Fruit fly (Drosophila melanogaster) whole organism, embryonic: ENCODE data around the gene CG10996.

Experiments used
- Antp ChIP-seq: fragments of 200-800 bp; sonication (Bioruptor generic); optimal IDR thresholded peaks from 3 replicates; lab custom pipeline; 2016; ENCODE audit warnings: missing biosample characterization, missing genetic modification characterization
- B-H1 ChIP-seq: fragments of 200-800 bp; sonication (Bioruptor generic); IDR thresholded peaks from 3 replicates; pipeline ENCODE4 v1.3.6; 2022; ENCODE audit warnings: missing biosample characterization, missing genetic modification characterization
- BtbVII ChIP-seq: fragments of 200-800 bp; sonication (Bioruptor generic); optimal IDR thresholded peaks from 3 replicates; lab custom pipeline; 2017; ENCODE audit warnings: missing biosample characterization, mild to moderate bottlenecking, missing genetic modification characterization
- CG11093 ChIP-seq: fragments of 200-800 bp; sonication (Bioruptor generic); IDR thresholded peaks from 3 replicates; pipeline ENCODE4 v1.3.6; 2022; ENCODE audit warnings: missing biosample characterization, missing genetic modification characterization
- CG11456 ChIP-seq: fragments of 200-800 bp; sonication (Bioruptor generic); IDR thresholded peaks from 3 replicates; pipeline ENCODE4 v1.3.6; 2022; ENCODE audit warnings: missing biosample characterization, missing genetic modification characterization
- CG13424 ChIP-seq: fragments of 200-800 bp; sonication (Bioruptor generic); optimal IDR thresholded peaks from 2 replicates; lab custom pipeline; 2019; ENCODE audit warnings: missing biosample characterization, mild to moderate bottlenecking, missing genetic modification characterization, moderate library complexity
- CG14014 ChIP-seq: fragments of 200-800 bp; sonication (Bioruptor generic); IDR thresholded peaks from 2 replicates; pipeline ENCODE4 v1.3.6; 2022; ENCODE audit warnings: missing biosample characterization, missing genetic modification characterization
- CG14860 ChIP-seq: fragments of 200-800 bp; sonication (Bioruptor generic); IDR thresholded peaks from 3 replicates; pipeline ENCODE4 v1.3.6; 2022; ENCODE audit warnings: missing biosample characterization, missing genetic modification characterization; ENCODE audit not compliant: partially characterized antibody
- CG17361 ChIP-seq: fragments of 200-800 bp; sonication (Bioruptor generic); IDR thresholded peaks from 3 replicates; pipeline ENCODE4 v1.3.6; 2022; ENCODE audit warnings: missing biosample characterization, missing genetic modification characterization
- CG17912 ChIP-seq: fragments of 200-800 bp; sonication (Bioruptor generic); optimal IDR thresholded peaks from 2 replicates; lab custom pipeline; 2018; ENCODE audit warnings: missing biosample characterization, mild to moderate bottlenecking, missing genetic modification characterization
- CG30431 ChIP-seq: fragments of 200-800 bp; sonication (Bioruptor generic); optimal IDR thresholded peaks from 2 replicates; lab custom pipeline; 2017; ENCODE audit warnings: missing biosample characterization, missing genetic modification characterization
- CG32532 ChIP-seq: fragments of 200-800 bp; sonication (Bioruptor generic); IDR thresholded peaks from 2 replicates; pipeline ENCODE4 v1.3.6; 2022; ENCODE audit warnings: missing biosample characterization, missing genetic modification characterization
- CG6791 ChIP-seq: fragments of 200-800 bp; sonication (Bioruptor generic); IDR thresholded peaks from 3 replicates; pipeline ENCODE4 v1.3.6; 2022; ENCODE audit warnings: missing biosample characterization, missing genetic modification characterization; ENCODE audit not compliant: partially characterized antibody
- CG8290 ChIP-seq, 3 experiments: fragments of 200-800 bp; sonication (Bioruptor generic); optimal IDR thresholded peaks; 2 replicates each; lab custom pipeline; 2016 to 2019; ENCODE audit warnings: missing biosample characterization in 3 of 3, missing genetic modification characterization in 3 of 3, mild to moderate bottlenecking in 2 of 3, moderate library complexity in 1 of 3
- CG8359 ChIP-seq: fragments of 200-800 bp; sonication (Bioruptor generic); optimal IDR thresholded peaks from 2 replicates; lab custom pipeline; 2017; ENCODE audit warnings: missing biosample characterization, mild to moderate bottlenecking, missing genetic modification characterization, borderline replicate concordance
- CG9797 ChIP-seq: fragments of 200-800 bp; sonication (Bioruptor generic); optimal IDR thresholded peaks from 3 replicates; lab custom pipeline; 2018; ENCODE audit warnings: missing biosample characterization, mild to moderate bottlenecking, missing genetic modification characterization
- Chrac-16 ChIP-seq: fragments of 200-800 bp; sonication (Bioruptor generic); optimal IDR thresholded peaks from 3 replicates; lab custom pipeline; 2016; ENCODE audit warnings: missing biosample characterization, missing genetic modification characterization
- CoRest ChIP-seq: fragments of 200-800 bp; sonication (Bioruptor generic); optimal IDR thresholded peaks from 3 replicates; lab custom pipeline; 2018; ENCODE audit warnings: missing biosample characterization, mild to moderate bottlenecking, missing genetic modification characterization, moderate library complexity
- Dll ChIP-seq: fragments of 200-800 bp; sonication (Bioruptor generic); IDR thresholded peaks from 4 replicates; pipeline ENCODE4 v1.3.6; 2022; ENCODE audit warnings: missing biosample characterization, missing genetic modification characterization; ENCODE audit not compliant: partially characterized antibody
- Drgx ChIP-seq: fragments of 200-800 bp; sonication (Bioruptor generic); IDR thresholded peaks from 2 replicates; pipeline ENCODE4 v1.3.6; 2022; ENCODE audit warnings: missing biosample characterization, missing genetic modification characterization
- Fer2 ChIP-seq: fragments of 200-800 bp; sonication (Bioruptor generic); optimal IDR thresholded peaks from 2 replicates; lab custom pipeline; 2018; ENCODE audit warnings: missing biosample characterization, mild to moderate bottlenecking, missing genetic modification characterization, moderate library complexity
- HmgD ChIP-seq: fragments of 200-800 bp; sonication (Bioruptor generic); optimal IDR thresholded peaks from 3 replicates; lab custom pipeline; 2016; ENCODE audit warnings: missing biosample characterization, missing genetic modification characterization
- HmgZ ChIP-seq: fragments of 200-800 bp; sonication (Bioruptor generic); optimal IDR thresholded peaks from 2 replicates; lab custom pipeline; 2018; ENCODE audit warnings: missing biosample characterization, mild to moderate bottlenecking, missing genetic modification characterization
- Hr3 ChIP-seq: fragments of 200-800 bp; sonication (Bioruptor generic); optimal IDR thresholded peaks from 3 replicates; lab custom pipeline; 2016; ENCODE audit warnings: missing biosample characterization, missing genetic modification characterization
- Hr39 ChIP-seq: fragments of >200 bp; optimal IDR thresholded peaks from 2 replicates; lab custom pipeline; 2017
- Max ChIP-seq: fragments of 200-800 bp; sonication (Bioruptor generic); optimal IDR thresholded peaks from 2 replicates; lab custom pipeline; 2016; ENCODE audit warnings: missing biosample characterization, mild to moderate bottlenecking, missing genetic modification characterization
- Oli ChIP-seq: fragments of 200-800 bp; sonication (Bioruptor generic); optimal IDR thresholded peaks from 2 replicates; lab custom pipeline; 2018; ENCODE audit warnings: missing biosample characterization, mild to moderate bottlenecking, missing genetic modification characterization, moderate library complexity
- Rfx ChIP-seq: fragments of 200-800 bp; sonication (Bioruptor generic); IDR thresholded peaks from 2 replicates; pipeline ENCODE4 v1.3.6; 2022; ENCODE audit warnings: missing biosample characterization, missing genetic modification characterization
- Sin3A ChIP-seq: fragments of >200 bp; optimal IDR thresholded peaks from 2 replicates; lab custom pipeline; 2018
- Xrp1 ChIP-seq: fragments of 200-800 bp; sonication (Bioruptor generic); IDR thresholded peaks from 2 replicates; pipeline ENCODE4 v1.3.6; 2022; ENCODE audit warnings: missing biosample characterization, missing genetic modification characterization
- YL-1 ChIP-seq: fragments of 200-800 bp; sonication (Bioruptor generic); optimal IDR thresholded peaks from 3 replicates; lab custom pipeline; 2017; ENCODE audit warnings: missing biosample characterization, mild to moderate bottlenecking, missing genetic modification characterization
- amos ChIP-seq: fragments of 200-800 bp; sonication (Bioruptor generic); IDR thresholded peaks from 2 replicates; pipeline ENCODE4 v1.3.6; 2022; ENCODE audit warnings: missing biosample characterization, missing genetic modification characterization; ENCODE audit not compliant: partially characterized antibody
- bcd ChIP-seq: fragments of 200-800 bp; sonication (Bioruptor generic); optimal IDR thresholded peaks from 2 replicates; lab custom pipeline; 2017; ENCODE audit warnings: missing biosample characterization, mild to moderate bottlenecking, missing genetic modification characterization
- chinmo ChIP-seq: fragments of 200-800 bp; sonication (Bioruptor generic); IDR thresholded peaks from 4 replicates; pipeline ENCODE4 v1.3.6; 2022; ENCODE audit warnings: missing biosample characterization, missing genetic modification characterization; ENCODE audit not compliant: partially characterized antibody
- corto ChIP-seq: fragments of 200-800 bp; sonication (Bioruptor generic); optimal IDR thresholded peaks from 2 replicates; lab custom pipeline; 2016; ENCODE audit warnings: missing biosample characterization, mild to moderate bottlenecking, missing genetic modification characterization, moderate library complexity
- dpn ChIP-seq, 2 experiments: fragments of 200-800 bp; sonication (Bioruptor generic); optimal IDR thresholded peaks; 3 replicates each; lab custom pipeline; 2016; ENCODE audit warnings: missing biosample characterization in 2 of 2, missing genetic modification characterization in 2 of 2
- eve ChIP-seq, 2 experiments: fragments of >200 bp; optimal IDR thresholded peaks; 2 replicates each; lab custom pipeline; 2017; ENCODE audit warnings: missing biosample characterization in 2 of 2, missing genetic modification characterization in 2 of 2
- grn ChIP-seq: fragments of 200-800 bp; sonication (Bioruptor generic); optimal IDR thresholded peaks from 3 replicates; lab custom pipeline; 2017; ENCODE audit warnings: missing biosample characterization, missing genetic modification characterization
- jumu ChIP-seq: fragments of 200-800 bp; sonication (Bioruptor generic); optimal IDR thresholded peaks from 3 replicates; lab custom pipeline; 2016; ENCODE audit warnings: missing biosample characterization, missing genetic modification characterization
- mam ChIP-seq: fragments of 200-800 bp; sonication (Bioruptor generic); optimal IDR thresholded peaks from 3 replicates; lab custom pipeline; 2016; ENCODE audit warnings: missing biosample characterization, missing genetic modification characterization
- prd ChIP-seq, 3 experiments: fragments of >200 bp in 2 of 3; fragments of 200-800 bp in 1 of 3; sonication (Bioruptor generic) in 1 of 3; optimal IDR thresholded peaks in 2 of 3; IDR thresholded peaks in 1 of 3; 2 replicates in 2 of 3; 3 replicates in 1 of 3; pipeline versions ENCODE4 v1.3.6 to Lab custom; 2017 to 2022; ENCODE audit warnings: missing biosample characterization in 1 of 3, missing genetic modification characterization in 1 of 3
- psq ChIP-seq: fragments of 200-800 bp; sonication (Bioruptor generic); optimal IDR thresholded peaks from 2 replicates; lab custom pipeline; 2017; ENCODE audit warnings: missing biosample characterization, missing genetic modification characterization
- pum ChIP-seq: fragments of 200-800 bp; sonication (Bioruptor generic); optimal IDR thresholded peaks from 2 replicates; lab custom pipeline; 2016; ENCODE audit warnings: missing biosample characterization, missing genetic modification characterization
- run ChIP-seq: fragments of 200-800 bp; sonication (Bioruptor generic); optimal IDR thresholded peaks from 3 replicates; lab custom pipeline; 2018; ENCODE audit warnings: missing biosample characterization, mild to moderate bottlenecking, missing genetic modification characterization
- sisA ChIP-seq: fragments of 200-800 bp; sonication (Bioruptor generic); IDR thresholded peaks from 2 replicates; pipeline ENCODE4 v1.3.6; 2022; ENCODE audit warnings: missing biosample characterization, missing genetic modification characterization
- sob ChIP-seq: fragments of 200-800 bp; sonication (Bioruptor generic); IDR thresholded peaks from 2 replicates; pipeline ENCODE4 v1.3.6; 2022; ENCODE audit warnings: missing biosample characterization, missing genetic modification characterization
- trem ChIP-seq: fragments of 200-800 bp; optimal IDR thresholded peaks from 3 replicates; lab custom pipeline; 2019; ENCODE audit warnings: missing biosample characterization, mild to moderate bottlenecking, missing genetic modification characterization, moderate library complexity
- vfl ChIP-seq: fragments of 200-800 bp; sonication (Bioruptor generic); optimal IDR thresholded peaks from 2 replicates; lab custom pipeline; 2016; ENCODE audit warnings: missing biosample characterization, missing genetic modification characterization

The CG10996 gene

dm6 chrX:13781739-13782502 is 15.5 kb downstream of the CG10996 start, which contains the start of the genes CtsB and amrt (continued):
- TF ChIP-seq pum (GFP tag; lab: Kevin White, UChicago): peak; percentile 55
- peak; percentile 51 to 68 for TF ChIP-seq dpn (GFP tag; optimal IDR thresholded peaks at IDR 0.05; lab: Kevin White, UChicago)
- peak; percentile 46 for TF ChIP-seq CG9797
- TF ChIP-seq Sin3A (lab: Kevin White, UChicago): peak; percentile 98
- TF ChIP-seq CG30431 (GFP tag; lab: Kevin White, UChicago): no peak
- peak; percentile 51 for TF ChIP-seq YL-1 (GFP tag; lab: Kevin White, UChicago)
- no peak for TF ChIP-seq run
- peak; percentile 46 for TF ChIP-seq grn (GFP tag; lab: Kevin White, UChicago)
- peak; percentile 44 for TF ChIP-seq trem (tag; lab: Kevin White, UChicago)
- TF ChIP-seq amos (GFP tag; lab: Robert Waterston, UW): peak; percentile 76
- TF ChIP-seq Dll (GFP tag; lab: Robert Waterston, UW): peak; percentile 88
- TF ChIP-seq CG32532: peak; percentile 42; the same call in 1 of the 2 replicates
- peak; percentile 65 for TF ChIP-seq CoRest
- no peak for TF ChIP-seq CG11456
- no peak for TF ChIP-seq psq
- peak; percentile 65; the same call in 2 of the 3 replicates for TF ChIP-seq CG6791
- no peak for TF ChIP-seq CG11093 (GFP tag; lab: Robert Waterston, UW)
- peak; percentile 44 for TF ChIP-seq Chrac-16 (GFP tag; lab: Kevin White, UChicago)
- TF ChIP-seq bcd (GFP tag; lab: Kevin White, UChicago): peak; percentile 35
- TF ChIP-seq prd (optimal IDR thresholded peaks at IDR 0.05; lab: Kevin White, UChicago): no peak
- TF ChIP-seq prd (GFP tag; IDR thresholded peaks at IDR 0.05; lab: Robert Waterston, UW): peak; percentile 52; the same call in 1 of the 3 replicates
- TF ChIP-seq HmgD (GFP tag; lab: Kevin White, UChicago): peak; percentile 68
- peak; percentile 55; the same call in 2 of the 3 replicates for TF ChIP-seq CG17361
- TF ChIP-seq CG14860 (GFP tag; lab: Robert Waterston, UW): peak; percentile 75
- no peak for TF ChIP-seq BtbVII
- TF ChIP-seq jumu: peak; percentile 54
- 0 out of 2 replicates have a peak, but pooled peaks have one; percentile 5 for TF ChIP-seq sisA (GFP tag; lab: Robert Waterston, UW)
- TF ChIP-seq Hr39 (lab: Kevin White, UChicago): no peak
- TF ChIP-seq Oli (tag; lab: Kevin White, UChicago): peak; percentile 12
- peak; percentile 9; the same call in 1 of the 2 replicates for TF ChIP-seq Xrp1
- TF ChIP-seq CG14014: no peak
- no peak for TF ChIP-seq CG17912 (GFP tag; lab: Kevin White, UChicago)
- TF ChIP-seq Antp (GFP tag; lab: Kevin White, UChicago): peak; percentile 45
- peak in 1 of 2 experiments; percentile 11 for TF ChIP-seq eve (GFP tag; optimal IDR thresholded peaks at IDR 0.05; lab: Kevin White, UChicago)
- peak; percentile 39 for TF ChIP-seq Max
- TF ChIP-seq mam (GFP tag; lab: Kevin White, UChicago): peak; percentile 70
- 0 out of 2 replicates have a peak, but pooled peaks have one; percentile 30 for TF ChIP-seq sob (GFP tag; lab: Robert Waterston, UW)
- peak; percentile 72; the same call in 2 of the 4 replicates for TF ChIP-seq chinmo (GFP tag; lab: Robert Waterston, UW)
- TF ChIP-seq Hr3 (GFP tag; lab: Kevin White, UChicago): peak; percentile 17
- TF ChIP-seq Fer2 (tag; lab: Kevin White, UChicago): peak; percentile 0
- peak; percentile 71; the same call in 1 of the 2 replicates for TF ChIP-seq Rfx
- no peak for TF ChIP-seq B-H1 (GFP tag; lab: Robert Waterston, UW)
- TF ChIP-seq CG8290 (GFP tag; optimal IDR thresholded peaks at IDR 0.05; lab: Kevin White, UChicago): peak; percentile 57
- TF ChIP-seq CG8290 (tag; optimal IDR thresholded peaks at IDR 0.05; lab: Kevin White, UChicago): peak in 1 of 2 experiments; percentile 19
- no peak for TF ChIP-seq corto (GFP tag; lab: Kevin White, UChicago)
- peak; percentile 59 for TF ChIP-seq CG13424
- TF ChIP-seq vfl (GFP tag; lab: Kevin White, UChicago): no peak
- TF ChIP-seq CG8359 (GFP tag; lab: Kevin White, UChicago): no peak
- TF ChIP-seq HmgZ: peak; percentile 46
- peak; percentile 62 for TF ChIP-seq Drgx (GFP tag; lab: Robert Waterston, UW)
